Fruit fly (Drosophila melanogaster): ENCODE results near the gene CG43739.

CG43739 gene

dm6 chr2L:20835501-20835900 lies 83.2 kb downstream of the CG43739 start, which contains the start of gene Oseg5:
Gene Oseg5, minus strand, starts transcription at chr2L:20835840.
- TF ChIP-seq noc (tag; optimal IDR thresholded peaks at IDR 0.05), result no peak

- TF ChIP-seq noc (tag; optimal IDR thresholded peaks at IDR 0.05), result peak; percentile 48
These were observed 87.7 kb downstream of the CG43739 start, which contains the start of gene CG31674 for dm6 chr2L:20831060-20831459. Gene CG31674, plus strand, starts transcription at chr2L:20831262.

- peak; percentile 68 for TF ChIP-seq noc (tag; optimal IDR thresholded peaks at IDR 0.05)
These were observed 88.9 kb downstream of the CG43739 start for dm6 chr2L:20829755-20830396.

- no peak for TF ChIP-seq noc (tag; optimal IDR thresholded peaks at IDR 0.05)
These were observed 89.4 kb downstream of the CG43739 start, which contains the start of gene CG31673 for dm6 chr2L:20829309-20829708. Gene CG31673, plus strand, starts transcription at chr2L:20829609.

dm6 chr2L:20828701-20829100 lies 90.0 kb downstream of the CG43739 start:
- no peak for TF ChIP-seq noc (tag; optimal IDR thresholded peaks at IDR 0.05)

dm6 chr2L:20827045-20827444 lies 91.7 kb downstream of the CG43739 start:
- no peak for TF ChIP-seq noc (tag; optimal IDR thresholded peaks at IDR 0.05)

- TF ChIP-seq noc (tag; optimal IDR thresholded peaks at IDR 0.05), result no peak
These were observed 92.5 kb downstream of the CG43739 start for dm6 chr2L:20826226-20826625.

dm6 chr2L:20825265-20825664 lies 93.5 kb downstream of the CG43739 start:
- peak; percentile 16 for TF ChIP-seq noc (tag; optimal IDR thresholded peaks at IDR 0.05)

- TF ChIP-seq noc (tag; optimal IDR thresholded peaks at IDR 0.05), result no peak
These were observed 94.5 kb downstream of the CG43739 start for dm6 chr2L:20824136-20824789.

- peak; percentile 15 for TF ChIP-seq noc (tag; optimal IDR thresholded peaks at IDR 0.05)
These were observed 95.3 kb downstream of the CG43739 start for dm6 chr2L:20823196-20824105.

- TF ChIP-seq noc (tag; optimal IDR thresholded peaks at IDR 0.05), result peak; percentile 35
These were observed 96.1 kb downstream of the CG43739 start, which contains the start of gene CG9331 for dm6 chr2L:20822489-20823195. Gene CG9331, plus strand, starts transcription at chr2L:20822828.

dm6 chr2L:20822025-20822371 lies 96.7 kb downstream of the CG43739 start:
- no peak for TF ChIP-seq noc (tag; optimal IDR thresholded peaks at IDR 0.05)
